Fruit fly (Drosophila melanogaster): ENCODE results near the gene HLH3B.

dm6 chrX:2720122-2720521, 38.6 kb upstream of the HLH3B start, which contains the start of gene CG2701:
- no peak for TF ChIP-seq disco-r (GFP tag; optimal IDR thresholded peaks at IDR 0.05)
- TF ChIP-seq CG8924 (tag; optimal IDR thresholded peaks at IDR 0.05) = no peak
- no peak for TF ChIP-seq Ptx1 (GFP tag; IDR thresholded peaks at IDR 0.05)
